Worm (Caenorhabditis elegans): ENCODE measurements around the gene irg-5.

- TF ChIP-seq unc-62 (GFP tag; optimal IDR thresholded peaks at IDR 0.05) (no peak), ama-1 (optimal IDR thresholded peaks at IDR 0.05) (no peak), ama-1 (GFP tag; optimal IDR thresholded peaks at IDR 0.05) (no peak), F52B5.7 (tag; optimal IDR thresholded peaks at IDR 0.05) (no peak), die-1 (tag; optimal IDR thresholded peaks at IDR 0.05) (no peak), Y95B8A.8 (GFP tag; IDR thresholded peaks at IDR 0.05) (no peak), snpc-4 (GFP tag; optimal IDR thresholded peaks at IDR 0.05) (no peak), snpc-4 (tag; optimal IDR thresholded peaks at IDR 0.05) (no peak), ceh-58 (GFP tag; IDR thresholded peaks at IDR 0.05) (no peak), akir-1 (GFP tag; optimal IDR thresholded peaks at IDR 0.05) (no peak), F22D6.2 (tag; optimal IDR thresholded peaks at IDR 0.05) (no peak), snpc-1.1 (tag; optimal IDR thresholded peaks at IDR 0.05; ENCODE audit: insufficient read depth) (no peak), chd-7 (tag; optimal IDR thresholded peaks at IDR 0.05) (no peak), lin-40 (tag; optimal IDR thresholded peaks at IDR 0.05) (no peak), madf-6 (GFP tag; IDR thresholded peaks at IDR 0.05) (no peak), dox-1 (GFP tag; IDR thresholded peaks at IDR 0.05) (no peak)
Observed at ce11 chrV:13694103-13694502, 44.2 kb downstream of the irg-5 start.

Data from whole organism, young adult.